Fruit fly (Drosophila melanogaster) whole organism, prepupa: ENCODE data around the gene bun.

Experiments used
- Blimp-1 ChIP-seq: fragments of 200-800 bp; sonication (Bioruptor generic); optimal IDR thresholded peaks from 3 replicates; lab custom pipeline; 2017; ENCODE audit warnings: missing biosample characterization, missing genetic modification characterization, mild to moderate bottlenecking, moderate library complexity, missing genetic modification reagents
- CG10631 ChIP-seq: fragments of 200-800 bp; sonication (Bioruptor generic); optimal IDR thresholded peaks from 2 replicates; lab custom pipeline; 2016; ENCODE audit warnings: missing biosample characterization, missing genetic modification characterization
- CG11294 ChIP-seq: fragments of 200-800 bp; sonication (Bioruptor generic); IDR thresholded peaks from 2 replicates; pipeline ENCODE4 v1.3.6; 2022; ENCODE audit warnings: missing biosample characterization, missing genetic modification characterization
- CG11762 ChIP-seq: fragments of 200-800 bp; sonication (Bioruptor generic); optimal IDR thresholded peaks from 3 replicates; lab custom pipeline; 2016; ENCODE audit warnings: missing biosample characterization, missing genetic modification characterization; ENCODE audit not compliant: insufficient read depth
- CG11902 ChIP-seq: fragments of 200-800 bp; sonication (Bioruptor generic); optimal IDR thresholded peaks from 3 replicates; lab custom pipeline; 2016; ENCODE audit warnings: missing biosample characterization, missing genetic modification characterization
- CG15336 ChIP-seq: fragments of 200-800 bp; sonication (Bioruptor generic); IDR thresholded peaks from 2 replicates; pipeline ENCODE4 v1.3.6; 2022; ENCODE audit warnings: missing biosample characterization, missing genetic modification characterization
- CG31627 ChIP-seq: fragments of 200-800 bp; sonication (Bioruptor generic); optimal IDR thresholded peaks from 3 replicates; lab custom pipeline; 2016; ENCODE audit warnings: missing biosample characterization, missing genetic modification characterization
- CG34406 ChIP-seq: fragments of 200-800 bp; sonication (Bioruptor generic); optimal IDR thresholded peaks from 3 replicates; lab custom pipeline; 2016; ENCODE audit warnings: missing biosample characterization, missing genetic modification characterization
- CG3919 ChIP-seq: fragments of 200-800 bp; sonication (Bioruptor generic); optimal IDR thresholded peaks from 3 replicates; lab custom pipeline; 2016; ENCODE audit warnings: missing biosample characterization, missing genetic modification characterization
- CG6163 ChIP-seq: fragments of 200-800 bp; sonication (Bioruptor generic); IDR thresholded peaks from 3 replicates; pipeline ENCODE4 v1.3.6; 2022; ENCODE audit warnings: missing biosample characterization, missing genetic modification characterization
- CG6792 ChIP-seq: fragments of 200-800 bp; sonication (Bioruptor generic); optimal IDR thresholded peaks from 3 replicates; lab custom pipeline; 2016; ENCODE audit warnings: missing biosample characterization, missing genetic modification characterization
- CG6808 ChIP-seq: fragments of 200-800 bp; sonication (Bioruptor generic); optimal IDR thresholded peaks from 3 replicates; lab custom pipeline; 2017; ENCODE audit warnings: missing biosample characterization, missing genetic modification characterization, mild to moderate bottlenecking, moderate library complexity, missing genetic modification reagents
- CG8119 ChIP-seq: fragments of 200-800 bp; sonication (Bioruptor generic); IDR thresholded peaks from 3 replicates; pipeline ENCODE4 v1.3.6; 2022; ENCODE audit warnings: missing biosample characterization, missing genetic modification characterization
- CG8319 ChIP-seq: fragments of 200-800 bp; sonication (Bioruptor generic); optimal IDR thresholded peaks from 3 replicates; lab custom pipeline; 2016; ENCODE audit warnings: missing biosample characterization, missing genetic modification characterization
- CG9139 ChIP-seq: fragments of 200-800 bp; sonication (Bioruptor generic); optimal IDR thresholded peaks from 3 replicates; lab custom pipeline; 2017; ENCODE audit warnings: missing biosample characterization, mild to moderate bottlenecking, missing genetic modification characterization
- Eip75B ChIP-seq: fragments of 200-800 bp; sonication (Bioruptor generic); optimal IDR thresholded peaks from 3 replicates; lab custom pipeline; 2016; ENCODE audit warnings: missing biosample characterization, missing genetic modification characterization
- Eip78C ChIP-seq: fragments of 200-800 bp; sonication (Bioruptor generic); peaks from one replicate; lab custom pipeline; 2016; ENCODE audit warnings: missing biosample characterization, missing genetic modification characterization
- Eip93F ChIP-seq: fragments of 200-800 bp; sonication (Bioruptor generic); optimal IDR thresholded peaks from 2 replicates; lab custom pipeline; 2016; ENCODE audit warnings: missing biosample characterization, mild to moderate bottlenecking, missing genetic modification characterization
- Ets21C ChIP-seq: fragments of 200-800 bp; sonication (Bioruptor generic); optimal IDR thresholded peaks from 3 replicates; lab custom pipeline; 2016; ENCODE audit warnings: missing biosample characterization, missing genetic modification characterization
- Gug ChIP-seq: fragments of 200-800 bp; sonication (Bioruptor generic); IDR thresholded peaks from 2 replicates; pipeline ENCODE4 v1.3.6; 2022; ENCODE audit warnings: missing biosample characterization, missing genetic modification characterization
- Hr4 ChIP-seq: fragments of 200-800 bp; sonication (Bioruptor generic); optimal IDR thresholded peaks from 3 replicates; lab custom pipeline; 2016; ENCODE audit warnings: missing biosample characterization, missing genetic modification characterization
- Lpt ChIP-seq: fragments of 200-800 bp; sonication (Bioruptor generic); optimal IDR thresholded peaks from 3 replicates; lab custom pipeline; 2016; ENCODE audit warnings: missing biosample characterization, missing genetic modification characterization
- Met ChIP-seq: fragments of 200-800 bp; sonication (Bioruptor generic); optimal IDR thresholded peaks from 3 replicates; lab custom pipeline; 2016; ENCODE audit warnings: missing biosample characterization, missing genetic modification characterization
- Smox ChIP-seq: fragments of 200-800 bp; sonication (Bioruptor generic); optimal IDR thresholded peaks from 3 replicates; lab custom pipeline; 2016; ENCODE audit warnings: missing biosample characterization, missing genetic modification characterization
- Sox102F ChIP-seq: fragments of 200-800 bp; sonication (Bioruptor generic); optimal IDR thresholded peaks from 2 replicates; lab custom pipeline; 2016; ENCODE audit warnings: missing biosample characterization, mild to moderate bottlenecking, missing genetic modification characterization
- Sox15 ChIP-seq: fragments of 200-800 bp; sonication (Bioruptor generic); optimal IDR thresholded peaks from 3 replicates; lab custom pipeline; 2016; ENCODE audit warnings: missing biosample characterization, missing genetic modification characterization
- achi ChIP-seq: fragments of 200-800 bp; sonication (Bioruptor generic); optimal IDR thresholded peaks from 3 replicates; lab custom pipeline; 2016; ENCODE audit warnings: missing biosample characterization, missing genetic modification characterization
- dac ChIP-seq: fragments of 200-800 bp; sonication (Bioruptor generic); optimal IDR thresholded peaks from 2 replicates; lab custom pipeline; 2017; ENCODE audit warnings: missing biosample characterization, mild to moderate bottlenecking, missing genetic modification characterization
- dsx ChIP-seq: fragments of 200-800 bp; optimal IDR thresholded peaks from 3 replicates; lab custom pipeline; 2019; ENCODE audit warnings: missing biosample characterization, mild to moderate bottlenecking, missing genetic modification characterization, moderate library complexity; ENCODE audit not compliant: poor library complexity, severe bottlenecking
- eg ChIP-seq: fragments of 200-800 bp; sonication (Bioruptor generic); IDR thresholded peaks from 3 replicates; pipeline ENCODE4 v1.3.6; 2022; ENCODE audit warnings: missing biosample characterization, missing genetic modification characterization
- esn ChIP-seq: fragments of 200-800 bp; sonication (Bioruptor generic); optimal IDR thresholded peaks from 2 replicates; lab custom pipeline; 2016; ENCODE audit warnings: missing biosample characterization, mild to moderate bottlenecking, missing genetic modification characterization, moderate library complexity
- fd59A ChIP-seq: fragments of 200-800 bp; sonication (Bioruptor generic); optimal IDR thresholded peaks from 2 replicates; lab custom pipeline; 2017; ENCODE audit warnings: missing biosample characterization, mild to moderate bottlenecking, missing genetic modification characterization, missing genetic modification reagents
- fkh ChIP-seq: fragments of 200-800 bp; sonication (Bioruptor generic); optimal IDR thresholded peaks from 3 replicates; lab custom pipeline; 2017; ENCODE audit warnings: missing biosample characterization, mild to moderate bottlenecking, missing genetic modification characterization, moderate library complexity
- net ChIP-seq: fragments of 200-800 bp; sonication (Bioruptor generic); optimal IDR thresholded peaks from 3 replicates; lab custom pipeline; 2016; ENCODE audit warnings: missing biosample characterization, missing genetic modification characterization
- pdm3 ChIP-seq: fragments of 200-800 bp; sonication (Bioruptor generic); optimal IDR thresholded peaks from 3 replicates; lab custom pipeline; 2016; ENCODE audit warnings: missing biosample characterization, missing genetic modification characterization
- salr ChIP-seq, 2 experiments: fragments of 200-800 bp; sonication (Bioruptor generic); optimal IDR thresholded peaks; 3 replicates each; lab custom pipeline; 2016 to 2018; ENCODE audit warnings: missing biosample characterization in 2 of 2, missing genetic modification characterization in 2 of 2, mild to moderate bottlenecking in 1 of 2
- ss ChIP-seq, 2 experiments: fragments of 200-800 bp; sonication (Bioruptor generic); optimal IDR thresholded peaks; 2 replicates in 1 of 2; 3 replicates in 1 of 2; lab custom pipeline; 2017 to 2018; ENCODE audit warnings: mild to moderate bottlenecking in 2 of 2, missing biosample characterization in 2 of 2, missing genetic modification characterization in 2 of 2, moderate library complexity in 1 of 2
- svp ChIP-seq: fragments of 200-800 bp; sonication (Bioruptor generic); peaks from one replicate; lab custom pipeline; 2016; ENCODE audit warnings: missing biosample characterization, missing genetic modification characterization
- topi ChIP-seq: fragments of 200-800 bp; sonication (Bioruptor generic); optimal IDR thresholded peaks from 3 replicates; lab custom pipeline; 2016; ENCODE audit warnings: missing biosample characterization, missing genetic modification characterization
- vri ChIP-seq: fragments of 200-800 bp; sonication (Bioruptor generic); optimal IDR thresholded peaks from 3 replicates; lab custom pipeline; 2016; ENCODE audit warnings: missing biosample characterization, mild to moderate bottlenecking, missing genetic modification characterization

The bun gene

DNA sequence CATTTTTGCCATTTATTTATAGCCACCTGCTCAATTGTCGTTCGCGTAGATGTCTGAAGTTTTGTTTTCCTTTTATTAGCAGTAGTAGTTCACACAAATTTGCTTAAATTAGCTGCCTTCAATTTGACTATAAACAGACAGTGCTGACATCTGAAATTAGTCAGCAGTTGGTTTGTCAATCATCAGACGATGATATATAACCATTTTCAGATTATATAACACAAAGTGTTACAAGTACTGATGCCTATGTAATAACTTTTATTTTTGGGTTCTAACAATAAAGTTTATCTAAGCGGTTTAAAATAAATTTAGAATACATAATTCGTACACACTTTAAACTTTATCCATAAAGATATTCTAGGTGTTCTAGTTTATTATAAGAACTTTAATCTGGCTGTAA, 64.7 kb downstream of the bun start:
- no peak for TF ChIP-seq Smox
- TF ChIP-seq Ets21C, result no peak
- TF ChIP-seq net (GFP tag; lab: Kevin White, UChicago), result no peak
- TF ChIP-seq eg, result no peak
- no peak for TF ChIP-seq Eip75B (GFP tag; lab: Kevin White, UChicago)
- TF ChIP-seq svp, result no peak
- no peak for TF ChIP-seq fd59A (GFP tag; lab: Kevin White, UChicago)
- no peak for TF ChIP-seq Lpt (GFP tag; lab: Kevin White, UChicago)
- TF ChIP-seq salr (GFP tag; optimal IDR thresholded peaks at IDR 0.05; lab: Kevin White, UChicago), result no peak
- no peak for TF ChIP-seq Gug
- no peak for TF ChIP-seq vri (GFP tag; lab: Kevin White, UChicago)
- TF ChIP-seq topi (GFP tag; lab: Kevin White, UChicago), result no peak
- TF ChIP-seq Hr4 (GFP tag; lab: Kevin White, UChicago), result no peak
- no peak for TF ChIP-seq achi (GFP tag; lab: Kevin White, UChicago)

dm6 chr2L:12480846-12481245, 65.6 kb downstream of the bun start:
- TF ChIP-seq Eip78C (GFP tag; lab: Kevin White, UChicago) (peak; percentile 15), CG6163 (GFP tag; lab: Robert Waterston, UW) (0 out of 3 replicates have a peak, but pooled peaks have one; percentile 57), eg (no peak; the same call in 2 of the 3 replicates), CG3919 (GFP tag; lab: Kevin White, UChicago) (peak; percentile 4), CG11294 (GFP tag; lab: Robert Waterston, UW) (no peak), Lpt (GFP tag; lab: Kevin White, UChicago) (no peak), CG8119 (GFP tag; lab: Robert Waterston, UW) (0 out of 3 replicates have a peak, but pooled peaks have one; percentile 19), CG15336 (GFP tag; lab: Robert Waterston, UW) (0 out of 2 replicates have a peak, but pooled peaks have one; percentile 16)

DNA sequence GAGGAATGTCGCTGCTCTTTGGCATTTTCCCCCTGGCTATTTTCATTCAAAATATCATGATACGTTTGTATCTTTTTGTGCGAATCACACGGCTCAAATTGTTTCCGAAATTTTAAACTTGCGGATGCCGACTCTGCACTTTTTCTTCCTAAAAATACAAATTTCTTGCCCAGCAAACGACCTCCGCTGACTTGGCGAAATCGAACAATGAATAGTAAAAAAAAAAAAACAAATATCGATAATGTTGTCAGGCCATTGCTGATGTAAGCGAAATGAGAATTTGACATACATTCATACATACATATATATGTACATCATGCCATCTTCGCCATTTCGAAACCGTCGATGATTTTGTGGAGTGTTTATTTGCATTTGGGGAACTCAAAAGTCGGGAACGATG, 66.4 kb downstream of the bun start:
- TF ChIP-seq Sox102F (GFP tag; lab: Kevin White, UChicago), result no peak
- 0 out of 3 replicates have a peak, but pooled peaks have one; percentile 14 for TF ChIP-seq CG6163 (GFP tag; lab: Robert Waterston, UW)

DNA sequence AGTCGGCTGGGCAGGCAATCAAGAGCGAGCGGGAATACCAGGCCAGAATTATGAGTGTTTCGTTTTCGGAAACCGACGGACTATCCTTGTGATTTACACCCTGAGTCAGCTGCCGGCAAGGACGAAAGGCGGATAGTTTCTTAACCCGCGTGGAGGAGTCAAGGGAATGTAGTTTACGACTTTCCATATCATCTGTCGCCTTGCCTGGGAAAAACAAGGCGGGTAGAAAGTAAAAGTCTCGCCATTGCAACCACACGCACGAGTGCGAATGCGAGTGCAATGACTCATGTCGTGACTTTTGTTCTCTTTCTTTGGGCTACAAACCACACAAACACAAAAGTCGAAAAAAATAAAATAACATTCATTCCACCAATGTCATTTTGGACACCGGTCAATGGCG, 67.9 kb downstream of the bun start:
- no peak for TF ChIP-seq dsx (GFP tag; lab: Kevin White, UChicago)
- peak; percentile 51 for TF ChIP-seq Blimp-1
- TF ChIP-seq Eip93F (GFP tag; lab: Kevin White, UChicago), result peak; percentile 36
- peak; percentile 18 for TF ChIP-seq Eip78C (GFP tag; lab: Kevin White, UChicago)

- TF ChIP-seq vri (GFP tag; lab: Kevin White, UChicago), result peak; percentile 28
- TF ChIP-seq pdm3 (GFP tag; lab: Kevin White, UChicago), result no peak
- TF ChIP-seq, all 60 proteins: peak for 1
Observed at dm6 chr2L:12476115-12476514, 70.3 kb downstream of the bun start.

- TF ChIP-seq Eip93F (GFP tag; lab: Kevin White, UChicago) (peak; percentile 77), eg (peak; percentile 39; the same call in 1 of the 3 replicates), CG11762 (GFP tag; lab: Kevin White, UChicago) (no peak), CG9139 (GFP tag; lab: Kevin White, UChicago) (no peak), Met (peak; percentile 49), vri (GFP tag; lab: Kevin White, UChicago) (peak; percentile 86), CG34406 (GFP tag; lab: Kevin White, UChicago) (peak; percentile 4), fkh (GFP tag; lab: Kevin White, UChicago) (peak; percentile 92), CG31627 (no peak), CG11902 (GFP tag; lab: Kevin White, UChicago) (no peak), esn (GFP tag; lab: Kevin White, UChicago) (peak; percentile 42), CG6163 (GFP tag; lab: Robert Waterston, UW) (peak; percentile 61), CG6792 (GFP tag; lab: Kevin White, UChicago) (peak; percentile 33), Sox15 (GFP tag; lab: Kevin White, UChicago) (no peak), CG8319 (GFP tag; lab: Kevin White, UChicago) (no peak), salr (GFP tag; optimal IDR thresholded peaks at IDR 0.05; lab: Kevin White, UChicago) (peak in 1 of 2 experiments; percentile 0), Blimp-1 (peak; percentile 31), ss (GFP tag; optimal IDR thresholded peaks at IDR 0.05; lab: Kevin White, UChicago) (peak in 1 of 2 experiments; percentile 49), dac (GFP tag; lab: Kevin White, UChicago) (no peak), CG10631 (no peak), Eip75B (GFP tag; lab: Kevin White, UChicago) (peak; percentile 20), topi (GFP tag; lab: Kevin White, UChicago) (peak; percentile 41), Eip78C (GFP tag; lab: Kevin White, UChicago) (peak; percentile 63), CG6808 (GFP tag; lab: Kevin White, UChicago) (peak; percentile 30), Sox102F (GFP tag; lab: Kevin White, UChicago) (peak; percentile 61), CG11294 (GFP tag; lab: Robert Waterston, UW) (no peak)
Observed at dm6 chr2L:12475308-12475707, 71.1 kb downstream of the bun start.
